Worm (Caenorhabditis elegans) whole organism, mixed stage, embryonic: ENCODE data around the gene mdt-20.

Experiments used
- ceh-39 ChIP-seq: fragments of 150-350 bp; optimal IDR thresholded peaks from 2 replicates; lab custom pipeline; 2014; ENCODE audit warnings: missing biosample characterization, missing genetic modification characterization
- elt-1 ChIP-seq: sonication (generic microtip); optimal IDR thresholded peaks from 2 replicates; lab custom pipeline; 2017; ENCODE audit warnings: missing genetic modification characterization, mild to moderate bottlenecking, missing compliant biosample characterization, antibody characterized with exemption, moderate library complexity, borderline replicate concordance; ENCODE audit not compliant: insufficient read depth
- elt-3 ChIP-seq: fragments of 150-350 bp; optimal IDR thresholded peaks from 2 replicates; lab custom pipeline; 2014; ENCODE audit warnings: missing biosample characterization, missing genetic modification characterization
- nhr-12 ChIP-seq: fragments of 150-350 bp; optimal IDR thresholded peaks from 2 replicates; lab custom pipeline; 2014; ENCODE audit warnings: missing biosample characterization, missing genetic modification characterization
- nhr-237 ChIP-seq: fragments of 150-350 bp; optimal IDR thresholded peaks from 2 replicates; lab custom pipeline; 2014; ENCODE audit warnings: missing biosample characterization, missing genetic modification characterization
- nhr-76 ChIP-seq: sonication (generic microtip); optimal IDR thresholded peaks from 2 replicates; lab custom pipeline; 2017; ENCODE audit warnings: missing biosample characterization, missing genetic modification characterization
- pha-4 ChIP-seq: fragments of 150-350 bp; optimal IDR thresholded peaks from 2 replicates; lab custom pipeline; 2018; ENCODE audit warnings: missing biosample characterization, missing genetic modification reagents, missing genetic modification characterization
- snpc-4 ChIP-seq: fragments of 150-350 bp; optimal IDR thresholded peaks from 2 replicates; lab custom pipeline; 2014; ENCODE audit warnings: missing biosample characterization, missing genetic modification characterization
- sptf-1 ChIP-seq: sonication (generic microtip); optimal IDR thresholded peaks from 2 replicates; lab custom pipeline; 2017; ENCODE audit warnings: mild to moderate bottlenecking, missing genetic modification characterization, moderate library complexity, missing compliant biosample characterization
- unc-62 ChIP-seq: fragments of 150-350 bp; optimal IDR thresholded peaks from 2 replicates; lab custom pipeline; 2014; ENCODE audit warnings: missing biosample characterization, missing genetic modification reagents, missing genetic modification characterization
- ztf-11 ChIP-seq: fragments of 150-350 bp; optimal IDR thresholded peaks from 2 replicates; lab custom pipeline; 2014; ENCODE audit warnings: missing biosample characterization, missing genetic modification characterization

- TF ChIP-seq nhr-237 (tag; lab: Kevin White, UChicago), result no peak
- TF ChIP-seq nhr-12 (tag; lab: Kevin White, UChicago), result no peak
- TF ChIP-seq snpc-4 (tag; lab: Kevin White, UChicago), result no peak
- TF ChIP-seq unc-62, result no peak
- no peak for TF ChIP-seq ceh-39 (tag; lab: Kevin White, UChicago)
- no peak for TF ChIP-seq sptf-1 (tag; lab: Kevin White, UChicago)
- no peak for TF ChIP-seq ztf-11 (tag; lab: Kevin White, UChicago)
- no peak for TF ChIP-seq nhr-76 (tag; lab: Kevin White, UChicago)
- TF ChIP-seq pha-4 (tag; lab: Kevin White, UChicago), result no peak
- TF ChIP-seq elt-1 (tag; lab: Kevin White, UChicago), result no peak
- TF ChIP-seq elt-3 (tag; lab: Kevin White, UChicago), result no peak
Observed at ce11 chrIV:1231589-1231988, 44.0 kb downstream of the mdt-20 start, which contains the start of gene W09G12.6.
